Fruit fly (Drosophila melanogaster): ENCODE results near the gene CG9109.

The CG9109 gene

dm6 chr2L:6078757-6079351 lies 44.6 kb upstream of the CG9109 start (continued):
- TF ChIP-seq Dll (GFP tag; IDR thresholded peaks at IDR 0.05; ENCODE audit: partially characterized antibody) (0 out of 4 replicates have a peak, but pooled peaks have one; percentile 27), Nf-YC (tag; optimal IDR thresholded peaks at IDR 0.05) (no peak), ken (GFP tag; IDR thresholded peaks at IDR 0.05) (no peak), CG8290 (GFP tag; optimal IDR thresholded peaks at IDR 0.05) (no peak), CG8290 (tag; optimal IDR thresholded peaks at IDR 0.05) (no peak), CG8924 (tag; optimal IDR thresholded peaks at IDR 0.05) (peak; percentile 32), CG3995 (GFP tag; optimal IDR thresholded peaks at IDR 0.05) (no peak), crc (GFP tag; optimal IDR thresholded peaks at IDR 0.05) (no peak), wor (GFP tag; IDR thresholded peaks at IDR 0.05) (no peak), CkIIα-i1 (GFP tag; IDR thresholded peaks at IDR 0.05) (no peak), Max (GFP tag; optimal IDR thresholded peaks at IDR 0.05) (peak; percentile 84), Antp (GFP tag; optimal IDR thresholded peaks at IDR 0.05) (no peak), CG2875 (GFP tag; optimal IDR thresholded peaks at IDR 0.05) (peak; percentile 11), sens (GFP tag) (peak; percentile 78), da (GFP tag; optimal IDR thresholded peaks at IDR 0.05) (peak; percentile 92), CG2889 (GFP tag; IDR thresholded peaks at IDR 0.05) (no peak), CG10431 (GFP tag; optimal IDR thresholded peaks at IDR 0.05) (no peak), CG8089 (GFP tag; optimal IDR thresholded peaks at IDR 0.05) (no peak), Awh (GFP tag; IDR thresholded peaks at IDR 0.05) (0 out of 2 replicates have a peak, but pooled peaks have one; percentile 14), CG4730 (GFP tag; IDR thresholded peaks at IDR 0.05) (no peak), CG2678 (tag; optimal IDR thresholded peaks at IDR 0.05) (no peak), dati (GFP tag; IDR thresholded peaks at IDR 0.05) (no peak), danr (GFP tag; IDR thresholded peaks at IDR 0.05) (no peak), CG1603 (tag; optimal IDR thresholded peaks at IDR 0.05) (no peak), CTCF (GFP tag; optimal IDR thresholded peaks at IDR 0.05) (no peak), CG13624 (GFP tag; optimal IDR thresholded peaks at IDR 0.05) (no peak), ash1 (GFP tag; optimal IDR thresholded peaks at IDR 0.05) (no peak), Taf1 (GFP tag; IDR thresholded peaks at IDR 0.05) (no peak), tup (GFP tag; optimal IDR thresholded peaks at IDR 0.05) (no peak), zfh2 (GFP tag; optimal IDR thresholded peaks at IDR 0.05) (no peak), Dref (GFP tag; IDR thresholded peaks at IDR 0.05) (no peak), CG8359 (GFP tag; optimal IDR thresholded peaks at IDR 0.05; ENCODE audit: borderline replicate concordance) (no peak), sim (GFP tag; IDR thresholded peaks at IDR 0.05) (no peak), CG5245 (GFP tag; optimal IDR thresholded peaks at IDR 0.05) (no peak), Sox100B (GFP tag; optimal IDR thresholded peaks at IDR 0.05) (no peak), CG32772 (GFP tag; IDR thresholded peaks at IDR 0.05) (no peak), Mrtf (GFP tag; IDR thresholded peaks at IDR 0.05) (no peak), pum (GFP tag; optimal IDR thresholded peaks at IDR 0.05) (no peak), Poxn (GFP tag; IDR thresholded peaks at IDR 0.05) (no peak), CG14667 (GFP tag; IDR thresholded peaks at IDR 0.05) (no peak), Meics (GFP tag; optimal IDR thresholded peaks at IDR 0.05) (no peak), CG33557 (GFP tag; optimal IDR thresholded peaks at IDR 0.05) (peak; percentile 48), HmgD (GFP tag; optimal IDR thresholded peaks at IDR 0.05) (peak; percentile 58), CG11695 (GFP tag; IDR thresholded peaks at IDR 0.05) (no peak), CG16813 (GFP tag; IDR thresholded peaks at IDR 0.05; ENCODE audit: partially characterized antibody) (0 out of 3 replicates have a peak, but pooled peaks have one; percentile 28), CG30403 (GFP tag; optimal IDR thresholded peaks at IDR 0.05) (no peak), dmrt11E (tag; optimal IDR thresholded peaks at IDR 0.05) (no peak), CG9932 (GFP tag; IDR thresholded peaks at IDR 0.05) (no peak), chinmo (GFP tag; IDR thresholded peaks at IDR 0.05; ENCODE audit: partially characterized antibody) (0 out of 4 replicates have a peak, but pooled peaks have one; percentile 23), ara (GFP tag; IDR thresholded peaks at IDR 0.05) (peak; percentile 13; the same call in 1 of the 2 replicates), E2f2 (GFP tag; IDR thresholded peaks at IDR 0.05) (no peak), CG18764 (GFP tag; optimal IDR thresholded peaks at IDR 0.05) (no peak), ac (GFP tag; optimal IDR thresholded peaks at IDR 0.05) (peak; percentile 34)
